Worm (Caenorhabditis elegans): ENCODE measurements around the gene pitr-2.

Gene pitr-2

DNA sequence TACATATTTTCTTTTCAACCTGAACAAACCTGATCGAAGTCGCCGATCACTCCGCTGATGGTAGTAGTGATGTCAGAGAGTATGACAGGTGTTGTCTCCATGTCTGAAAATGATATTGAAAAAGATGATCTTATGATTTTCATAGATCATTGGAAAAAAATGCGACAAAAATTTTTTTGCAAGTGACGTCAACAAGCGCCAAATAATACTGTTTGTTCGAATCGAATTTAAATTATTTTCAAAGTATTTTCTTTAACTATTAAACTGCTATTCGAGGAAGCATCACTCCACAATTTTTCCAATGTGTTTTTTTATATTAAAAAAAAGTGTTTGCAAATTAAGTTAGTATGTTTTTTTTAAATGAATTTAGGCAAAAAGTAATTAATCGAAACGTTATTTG lies at the start of gene pitr-2:
TSS of gene pitr-2 (minus strand) at position 101 of the 400 bp plus-strand sequence.
- TF ChIP-seq mab-5 (tag; optimal IDR thresholded peaks at IDR 0.05) (no peak), nhr-6 (tag; optimal IDR thresholded peaks at IDR 0.05) (no peak), unc-39 (tag; optimal IDR thresholded peaks at IDR 0.05) (no peak), crh-2 (tag; optimal IDR thresholded peaks at IDR 0.05) (no peak), mbf-1 (tag; optimal IDR thresholded peaks at IDR 0.05) (no peak), elt-3 (tag; optimal IDR thresholded peaks at IDR 0.05) (no peak), nhr-21 (tag; optimal IDR thresholded peaks at IDR 0.05) (no peak), ceh-16 (tag; optimal IDR thresholded peaks at IDR 0.05) (no peak), nhr-11 (tag; optimal IDR thresholded peaks at IDR 0.05) (no peak), lin-13 (GFP tag; optimal IDR thresholded peaks at IDR 0.05) (no peak), R02D3.7 (tag; optimal IDR thresholded peaks at IDR 0.05) (no peak), nhr-129 (tag; optimal IDR thresholded peaks at IDR 0.05) (no peak), lin-11 (tag; optimal IDR thresholded peaks at IDR 0.05) (no peak)

DNA sequence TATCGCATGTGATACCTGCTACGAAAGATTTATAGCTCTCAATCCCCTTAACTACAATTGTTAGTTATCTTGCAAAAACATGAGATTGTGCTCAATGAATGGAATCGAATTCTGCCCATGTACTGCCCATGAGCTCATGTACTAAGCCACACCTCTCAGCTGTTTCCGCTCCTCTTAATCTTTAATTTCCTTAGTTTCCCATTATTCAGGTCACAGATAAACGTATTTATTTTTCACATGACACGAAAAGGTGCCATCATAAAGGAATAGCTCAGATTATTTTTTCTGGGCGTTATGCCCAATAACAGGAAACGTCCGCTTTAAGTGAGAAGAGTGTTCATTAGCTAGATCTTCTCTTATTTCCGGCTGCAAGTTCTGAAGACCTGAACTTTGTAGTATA lies 48.5 kb upstream of the pitr-2 start:
- TF ChIP-seq alr-1 (tag; optimal IDR thresholded peaks at IDR 0.05) (no peak), nhr-25 (tag; optimal IDR thresholded peaks at IDR 0.05) (no peak)

DNA sequence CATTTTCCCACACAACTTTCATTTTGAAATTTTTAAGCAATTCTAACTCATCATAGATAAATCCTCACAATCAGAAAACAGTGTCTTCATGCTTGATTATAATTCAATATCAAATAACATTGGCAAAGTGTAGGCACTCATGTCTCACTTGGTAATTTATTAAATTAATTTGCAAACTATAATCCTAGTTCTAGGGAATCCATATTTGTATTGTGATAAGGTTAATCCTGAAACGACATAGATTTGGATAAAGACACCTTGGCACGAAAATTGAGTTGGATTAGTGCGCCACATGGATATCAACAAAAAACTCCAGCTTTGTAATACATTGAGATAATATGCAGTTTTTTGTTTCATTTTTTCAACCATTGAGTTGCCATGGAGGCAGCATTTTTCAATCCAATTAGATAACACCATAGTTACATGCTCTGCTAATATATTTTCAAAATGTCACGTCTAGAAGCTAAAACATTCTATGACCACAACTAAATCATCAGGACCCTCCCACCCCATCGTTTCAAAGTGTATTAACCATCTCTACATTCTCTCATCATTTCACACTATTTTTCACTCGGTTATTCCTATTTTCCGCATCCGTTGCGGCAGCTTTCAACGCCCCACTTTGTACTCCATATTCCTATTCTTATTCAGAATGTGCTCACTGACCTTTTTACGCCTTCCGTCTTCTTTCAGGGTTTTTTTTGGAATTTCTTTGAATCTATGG lies 46.4 kb upstream of the pitr-2 start:
- TF ChIP-seq ZK546.5 (tag; optimal IDR thresholded peaks at IDR 0.05), result no peak
- TF ChIP-seq snpc-4 (tag; optimal IDR thresholded peaks at IDR 0.05), result no peak
- no peak for TF ChIP-seq unc-62 (GFP tag; optimal IDR thresholded peaks at IDR 0.05)
- no peak for TF ChIP-seq lsy-2 (tag; optimal IDR thresholded peaks at IDR 0.05)
- TF ChIP-seq unc-39 (tag; optimal IDR thresholded peaks at IDR 0.05), result no peak
- no peak for TF ChIP-seq sma-9 (GFP tag; optimal IDR thresholded peaks at IDR 0.05)
- TF ChIP-seq sma-9 (tag; optimal IDR thresholded peaks at IDR 0.05), result no peak
- no peak for TF ChIP-seq fos-1 (tag; optimal IDR thresholded peaks at IDR 0.05)
- no peak for TF ChIP-seq ztf-11 (tag; optimal IDR thresholded peaks at IDR 0.05)
- no peak for TF ChIP-seq gmeb-1 (tag; optimal IDR thresholded peaks at IDR 0.05)
- TF ChIP-seq C34F6.9 (tag; optimal IDR thresholded peaks at IDR 0.05), result no peak
- no peak for TF ChIP-seq ceh-82 (tag; optimal IDR thresholded peaks at IDR 0.05)
- no peak for TF ChIP-seq nhr-237 (tag; optimal IDR thresholded peaks at IDR 0.05)
- TF ChIP-seq zag-1 (tag; optimal IDR thresholded peaks at IDR 0.05), result no peak
- TF ChIP-seq skn-1 (tag; optimal IDR thresholded peaks at IDR 0.05), result no peak
- TF ChIP-seq mbf-1 (tag; optimal IDR thresholded peaks at IDR 0.05), result no peak
- TF ChIP-seq nhr-77 (tag; optimal IDR thresholded peaks at IDR 0.05), result no peak
- no peak for TF ChIP-seq R02D3.7 (tag; optimal IDR thresholded peaks at IDR 0.05)
- TF ChIP-seq alr-1 (tag; optimal IDR thresholded peaks at IDR 0.05), result no peak
- TF ChIP-seq lin-11 (tag; optimal IDR thresholded peaks at IDR 0.05), result no peak

DNA sequence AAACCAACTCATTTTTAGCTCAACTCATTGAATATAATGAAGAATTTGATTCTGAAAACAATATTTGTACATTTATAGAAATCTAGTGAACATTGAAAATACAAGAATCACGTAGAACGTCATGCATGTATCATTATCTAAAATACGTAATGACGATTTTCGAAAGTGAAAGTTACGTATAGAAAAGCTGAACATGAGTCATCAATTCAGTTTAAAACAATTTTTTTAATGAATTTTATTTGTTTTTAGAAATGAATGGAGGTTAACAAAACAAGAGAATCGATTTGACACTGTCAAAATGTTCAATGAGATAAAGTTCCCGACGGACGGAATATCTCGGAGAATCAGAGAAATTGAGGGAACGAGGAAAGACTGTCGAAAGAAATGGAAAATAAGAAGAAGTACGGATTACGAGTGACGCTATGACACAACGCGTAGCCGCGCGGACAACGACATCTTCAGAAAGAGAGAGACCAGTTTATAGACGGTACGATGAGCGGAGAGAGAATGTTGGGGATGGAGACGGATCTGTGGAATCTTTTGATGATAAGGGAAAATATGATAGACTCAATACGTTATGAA lies 44.2 kb upstream of the pitr-2 start, which contains the start of gene ptr-1:
TSS of gene ptr-1 (minus strand) at position 51 of the 582 bp plus-strand sequence.
- TF ChIP-seq mab-5 (tag; optimal IDR thresholded peaks at IDR 0.05) (no peak), mdl-1 (tag; optimal IDR thresholded peaks at IDR 0.05) (no peak), ztf-11 (tag; optimal IDR thresholded peaks at IDR 0.05) (no peak), snpc-4 (tag; optimal IDR thresholded peaks at IDR 0.05) (no peak), fos-1 (tag; optimal IDR thresholded peaks at IDR 0.05) (no peak), nhr-10 (tag; optimal IDR thresholded peaks at IDR 0.05) (no peak), R02D3.7 (tag; optimal IDR thresholded peaks at IDR 0.05) (no peak), nhr-6 (tag; optimal IDR thresholded peaks at IDR 0.05) (no peak), lin-39 (tag; optimal IDR thresholded peaks at IDR 0.05) (no peak)

DNA sequence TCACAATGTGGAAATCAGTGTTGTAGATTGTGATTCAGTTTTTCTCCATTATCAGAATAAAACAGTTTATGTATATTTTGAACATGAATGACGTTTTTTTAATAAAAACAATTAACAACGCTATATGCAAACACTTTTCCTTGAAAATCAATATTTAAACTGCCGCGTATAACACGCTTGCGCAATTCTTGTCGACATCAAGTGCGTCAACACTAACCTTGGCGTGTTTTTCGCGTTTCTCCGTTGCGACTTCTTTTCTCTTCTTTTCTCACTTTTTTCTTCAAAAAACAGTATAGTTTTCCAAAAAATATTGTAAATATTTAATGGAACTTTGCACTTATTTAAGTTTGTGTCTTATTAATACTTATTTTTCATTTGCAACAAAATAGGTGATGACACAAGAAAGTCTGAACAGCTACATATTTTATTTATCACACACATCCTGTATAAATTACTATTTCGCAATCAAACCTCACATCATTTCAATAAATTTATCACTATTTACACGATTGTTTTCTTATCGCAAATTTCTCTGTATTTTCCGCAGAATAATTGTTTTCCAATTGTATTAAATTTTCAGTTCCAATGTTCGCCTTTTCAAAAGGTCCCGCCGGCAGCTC lies 37.8 kb upstream of the pitr-2 start, which contains the start of gene spas-1:
TSS of gene spas-1 (plus strand) at position 572 of the 620 bp plus-strand sequence.
- TF ChIP-seq nhr-10 (tag; optimal IDR thresholded peaks at IDR 0.05) (no peak), nhr-77 (tag; optimal IDR thresholded peaks at IDR 0.05) (peak; percentile 40), ztf-4 (tag; optimal IDR thresholded peaks at IDR 0.05) (peak; percentile 78), nhr-21 (tag; optimal IDR thresholded peaks at IDR 0.05) (peak; percentile 80), lin-39 (tag; optimal IDR thresholded peaks at IDR 0.05) (no peak), ceh-82 (tag; optimal IDR thresholded peaks at IDR 0.05) (no peak), unc-62 (GFP tag; optimal IDR thresholded peaks at IDR 0.05) (peak; percentile 12), ztf-11 (tag; optimal IDR thresholded peaks at IDR 0.05) (no peak), nhr-11 (tag; optimal IDR thresholded peaks at IDR 0.05) (no peak), Y55F3AM.14 (GFP tag; optimal IDR thresholded peaks at IDR 0.05) (no peak), sma-3 (GFP tag; optimal IDR thresholded peaks at IDR 0.05) (peak; percentile 91), zag-1 (tag; optimal IDR thresholded peaks at IDR 0.05) (peak; percentile 37), nhr-25 (tag; optimal IDR thresholded peaks at IDR 0.05) (peak; percentile 85), ZK546.5 (tag; optimal IDR thresholded peaks at IDR 0.05) (no peak), mbf-1 (tag; optimal IDR thresholded peaks at IDR 0.05) (no peak), sma-9 (GFP tag; optimal IDR thresholded peaks at IDR 0.05) (peak; percentile 93), sma-9 (tag; optimal IDR thresholded peaks at IDR 0.05) (no peak), lin-11 (tag; optimal IDR thresholded peaks at IDR 0.05) (peak; percentile 13), gmeb-1 (tag; optimal IDR thresholded peaks at IDR 0.05) (peak; percentile 99), sem-4 (tag; optimal IDR thresholded peaks at IDR 0.05) (peak; percentile 75), nhr-129 (tag; optimal IDR thresholded peaks at IDR 0.05) (peak; percentile 91), snpc-4 (tag; optimal IDR thresholded peaks at IDR 0.05) (peak; percentile 82), lin-13 (GFP tag; optimal IDR thresholded peaks at IDR 0.05) (peak; percentile 87), elt-1 (tag; optimal IDR thresholded peaks at IDR 0.05) (no peak), blmp-1 (tag; optimal IDR thresholded peaks at IDR 0.05; ENCODE audit: insufficient read depth) (peak; percentile 49), unc-55 (GFP tag; optimal IDR thresholded peaks at IDR 0.05) (peak; percentile 95)

Data from whole organism, L2 larva.